Worm (Caenorhabditis elegans): Measurements from ENCODE around the gene nlp-71.

nlp-71 gene

DNA sequence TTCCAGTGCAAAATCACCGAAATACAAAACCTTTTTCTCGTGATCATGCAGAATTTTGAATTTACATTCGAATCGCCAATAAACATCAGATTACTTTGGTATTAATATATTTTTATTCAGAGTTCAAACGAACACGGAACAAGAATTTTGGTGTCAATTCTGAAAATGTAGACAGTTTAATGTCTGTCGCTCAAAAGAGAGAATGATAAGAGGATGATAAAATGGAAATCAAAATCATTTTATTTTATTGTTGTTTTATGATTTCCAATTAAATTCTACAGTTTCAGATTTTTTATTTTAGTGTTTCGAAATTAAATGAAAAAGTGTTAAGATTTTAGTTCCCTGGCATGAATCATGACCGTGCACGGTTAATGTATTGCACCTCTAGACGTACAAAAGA is 19.0 kb upstream of the nlp-71 start:
- TF ChIP-seq scrt-1 (GFP tag; IDR thresholded peaks at IDR 0.05) (no peak), sea-1 (GFP tag; conservative IDR thresholded peaks at IDR 0.05) (no peak), ceh-36 (tag; optimal IDR thresholded peaks at IDR 0.05) (no peak)

DNA sequence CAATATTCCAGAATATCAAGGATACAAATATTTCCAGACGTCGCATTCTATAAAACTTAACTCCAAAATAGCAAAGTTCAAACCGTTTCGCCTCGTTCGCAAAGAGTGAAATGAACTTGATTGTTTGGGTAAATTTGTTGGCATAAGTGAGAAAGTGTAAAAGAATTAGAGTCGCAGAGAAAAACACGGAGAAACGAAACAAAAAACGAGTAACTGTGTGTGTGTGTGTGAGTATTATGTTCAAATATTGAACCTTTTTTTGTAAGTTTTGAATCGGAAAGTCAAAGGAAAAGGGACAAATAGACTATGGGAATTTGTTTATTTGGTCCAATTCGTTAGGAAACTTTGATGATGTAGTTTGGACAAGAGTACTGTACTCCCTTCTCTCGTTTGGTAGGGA is 18.2 kb upstream of the nlp-71 start, which contains the start of gene acp-7:
acp-7 (minus strand) TSS at position 101 of the 400 bp plus-strand sequence.
- TF ChIP-seq ceh-36 (tag; optimal IDR thresholded peaks at IDR 0.05) (no peak), tra-4 (tag; optimal IDR thresholded peaks at IDR 0.05) (no peak), B0310.2 (tag; optimal IDR thresholded peaks at IDR 0.05) (no peak), aly-1 (tag; optimal IDR thresholded peaks at IDR 0.05) (no peak), hmg-4 (GFP tag; optimal IDR thresholded peaks at IDR 0.05) (no peak), hnd-1 (tag; optimal IDR thresholded peaks at IDR 0.05) (no peak), ets-7 (tag; optimal IDR thresholded peaks at IDR 0.05) (no peak), sea-1 (GFP tag; conservative IDR thresholded peaks at IDR 0.05) (no peak), F13C5.2 (tag; optimal IDR thresholded peaks at IDR 0.05) (no peak), pes-1 (GFP tag; IDR thresholded peaks at IDR 0.05) (no peak), tbx-11 (GFP tag; IDR thresholded peaks at IDR 0.05) (no peak), flt-1 (GFP tag; IDR thresholded peaks at IDR 0.05) (no peak), tbx-37 (GFP tag; conservative IDR thresholded peaks at IDR 0.05) (no peak), scrt-1 (GFP tag; IDR thresholded peaks at IDR 0.05) (no peak), ceh-13 (GFP tag; optimal IDR thresholded peaks at IDR 0.05) (no peak), ama-1 (optimal IDR thresholded peaks at IDR 0.05) (no peak)

DNA sequence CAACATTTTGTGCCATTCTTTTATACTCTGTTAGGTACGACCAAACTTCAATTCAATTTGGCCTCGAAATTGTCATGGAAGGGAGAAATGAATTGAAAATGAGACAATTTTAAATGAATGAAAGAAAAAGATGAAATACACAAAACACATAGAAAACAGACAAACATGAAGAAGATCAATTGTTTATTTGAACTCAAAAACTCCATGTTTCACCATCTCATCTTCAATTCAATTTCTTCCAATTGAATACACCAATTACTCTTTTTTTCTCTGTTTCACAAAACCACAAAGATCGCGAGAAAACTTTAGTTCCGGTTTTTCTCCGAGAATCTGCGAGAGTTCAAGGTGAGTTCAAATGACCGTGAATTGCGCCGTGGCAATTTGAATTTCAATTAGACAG is 13.8 kb upstream of the nlp-71 start:
- no peak for TF ChIP-seq aly-1 (tag; optimal IDR thresholded peaks at IDR 0.05)
- TF ChIP-seq hmg-4 (GFP tag; optimal IDR thresholded peaks at IDR 0.05): no peak
- TF ChIP-seq flt-1 (GFP tag; IDR thresholded peaks at IDR 0.05): no peak
- no peak for TF ChIP-seq ceh-36 (tag; optimal IDR thresholded peaks at IDR 0.05)
- no peak for TF ChIP-seq ama-1 (optimal IDR thresholded peaks at IDR 0.05)
- no peak for TF ChIP-seq hnd-1 (tag; optimal IDR thresholded peaks at IDR 0.05)
- TF ChIP-seq B0310.2 (tag; optimal IDR thresholded peaks at IDR 0.05): no peak
- TF ChIP-seq tbx-37 (GFP tag; conservative IDR thresholded peaks at IDR 0.05): no peak
- TF ChIP-seq sea-1 (GFP tag; conservative IDR thresholded peaks at IDR 0.05): no peak
- TF ChIP-seq tra-4 (tag; optimal IDR thresholded peaks at IDR 0.05): no peak
- no peak for TF ChIP-seq pes-1 (GFP tag; IDR thresholded peaks at IDR 0.05)
- no peak for TF ChIP-seq hmbx-1 (tag; optimal IDR thresholded peaks at IDR 0.05)
- TF ChIP-seq ceh-13 (GFP tag; optimal IDR thresholded peaks at IDR 0.05): no peak

DNA sequence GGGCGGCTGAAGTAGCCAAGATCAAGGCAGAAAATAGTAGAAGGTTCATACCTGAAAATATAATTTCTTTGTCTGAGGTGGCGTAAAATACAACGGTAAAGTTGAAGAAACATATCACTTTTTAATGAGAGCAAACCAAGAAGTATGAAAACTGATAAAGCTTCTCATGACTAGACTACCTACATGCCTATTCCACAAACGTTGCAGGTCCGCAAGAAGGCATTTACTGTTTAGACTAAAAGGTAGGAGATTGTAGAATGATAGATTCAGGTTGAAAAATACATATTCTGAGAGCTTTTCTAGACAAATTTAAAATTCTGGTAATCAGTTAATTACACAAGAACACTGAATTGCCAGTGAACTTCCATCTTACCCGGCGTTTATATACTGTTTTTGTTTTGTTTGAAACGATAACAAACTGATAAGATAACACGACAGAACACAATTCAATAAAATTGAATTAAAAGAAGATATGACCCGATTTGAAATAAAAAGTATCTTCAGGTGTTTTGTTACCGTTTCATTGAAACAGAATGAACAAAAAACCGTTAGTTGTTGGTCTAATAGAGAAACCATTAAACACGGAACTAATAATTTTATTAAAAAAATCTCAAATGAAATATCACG is 12.8 kb upstream of the nlp-71 start, which contains the start of gene acp-6:
acp-6 (minus strand) TSS at position 51 of the 627 bp plus-strand sequence.
- TF ChIP-seq ceh-36 (tag; optimal IDR thresholded peaks at IDR 0.05) (no peak), B0310.2 (tag; optimal IDR thresholded peaks at IDR 0.05) (no peak)

DNA sequence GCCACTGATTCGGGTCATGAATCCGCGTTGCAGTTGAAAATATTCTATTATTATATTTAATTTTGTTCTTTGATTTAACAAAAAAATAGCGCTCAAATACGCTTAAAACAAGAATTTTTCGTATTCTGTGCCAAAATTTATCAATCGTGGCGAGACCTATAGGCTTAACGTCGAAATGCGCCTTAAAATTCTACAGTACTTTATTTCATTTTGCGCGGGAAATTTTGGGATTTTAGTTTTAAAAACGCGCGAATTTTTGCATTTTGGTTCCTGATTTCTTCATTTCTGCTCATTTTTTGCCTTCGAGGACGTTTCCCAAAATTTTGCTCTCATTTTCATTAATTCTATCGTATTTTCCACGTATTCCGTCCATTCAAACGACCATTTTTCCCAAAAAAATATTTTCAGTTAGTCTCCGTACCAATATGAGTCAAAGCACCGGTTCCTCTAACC is 7.8 kb upstream of the nlp-71 start, which contains the start of gene puf-11:
puf-11 (plus strand) TSS at position 403 of the 453 bp plus-strand sequence.
- TF ChIP-seq ceh-36 (tag; optimal IDR thresholded peaks at IDR 0.05): no peak
- TF ChIP-seq tra-4 (tag; optimal IDR thresholded peaks at IDR 0.05): no peak
- no peak for TF ChIP-seq ets-7 (tag; optimal IDR thresholded peaks at IDR 0.05)

DNA sequence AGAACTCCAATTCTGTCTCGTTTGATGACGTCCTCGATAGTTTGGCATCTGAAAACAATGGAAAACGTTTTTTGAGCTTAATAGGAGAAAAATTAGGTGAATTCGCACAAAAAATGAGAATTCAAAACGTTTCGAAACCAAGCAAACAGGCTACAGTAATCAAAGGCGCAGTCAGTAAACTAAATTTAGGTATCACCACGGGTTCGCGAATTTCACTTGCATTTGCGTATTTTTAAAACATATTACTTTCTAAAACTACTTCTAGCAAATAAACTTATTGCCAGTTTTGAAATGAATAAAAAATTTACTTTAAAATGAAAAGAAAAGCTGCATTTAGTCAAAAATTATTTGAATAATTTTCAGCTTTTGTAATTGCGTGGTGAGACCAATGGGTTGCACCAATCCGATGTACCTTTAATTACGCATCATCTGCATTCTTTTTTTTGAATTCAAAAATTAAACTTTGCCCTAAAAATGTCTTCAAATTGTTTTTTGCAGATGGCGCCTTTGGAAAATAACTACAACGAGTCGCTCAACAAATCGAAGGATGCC is 5.7 kb upstream of the nlp-71 start, which contains the start of the genes Y73B6BL.23 and htp-2:
Y73B6BL.23 (minus strand) TSS at position 51 of the 552 bp plus-strand sequence.
htp-2 (plus strand) TSS at position 492 of the 552 bp plus-strand sequence.
- TF ChIP-seq hnd-1 (tag; optimal IDR thresholded peaks at IDR 0.05) (no peak), flt-1 (GFP tag; IDR thresholded peaks at IDR 0.05) (no peak), hmbx-1 (tag; optimal IDR thresholded peaks at IDR 0.05) (no peak), tbx-11 (GFP tag; IDR thresholded peaks at IDR 0.05) (no peak), F13C5.2 (tag; optimal IDR thresholded peaks at IDR 0.05) (no peak), aly-1 (tag; optimal IDR thresholded peaks at IDR 0.05) (no peak), ceh-13 (GFP tag; optimal IDR thresholded peaks at IDR 0.05) (no peak), B0310.2 (tag; optimal IDR thresholded peaks at IDR 0.05) (no peak), pes-1 (GFP tag; IDR thresholded peaks at IDR 0.05) (no peak), scrt-1 (GFP tag; IDR thresholded peaks at IDR 0.05) (no peak), sea-1 (GFP tag; conservative IDR thresholded peaks at IDR 0.05) (no peak), tra-4 (tag; optimal IDR thresholded peaks at IDR 0.05) (no peak), ama-1 (optimal IDR thresholded peaks at IDR 0.05) (no peak), hmg-4 (GFP tag; optimal IDR thresholded peaks at IDR 0.05) (no peak), ets-7 (tag; optimal IDR thresholded peaks at IDR 0.05) (no peak)

DNA sequence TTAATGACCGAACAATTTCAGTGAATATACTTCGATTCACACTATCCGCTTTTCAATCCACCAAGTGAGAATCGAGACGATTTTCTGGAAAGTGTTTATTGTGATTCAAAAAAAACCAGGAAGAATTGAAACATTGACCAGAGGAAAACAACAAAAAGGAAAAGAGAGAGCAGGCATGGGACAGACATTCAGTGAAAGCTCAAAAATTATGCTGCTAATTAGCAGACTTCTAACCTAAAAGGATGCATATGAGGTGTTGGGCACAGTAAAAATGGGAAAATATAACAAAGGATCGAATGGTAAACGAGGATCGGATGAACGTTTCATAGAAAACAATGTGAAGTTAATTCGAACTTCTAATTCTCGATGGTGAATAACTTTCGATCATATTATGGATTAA is 4.2 kb upstream of the nlp-71 start:
- no peak for TF ChIP-seq pes-1 (GFP tag; IDR thresholded peaks at IDR 0.05)
- TF ChIP-seq hmbx-1 (tag; optimal IDR thresholded peaks at IDR 0.05): no peak
- TF ChIP-seq ceh-13 (GFP tag; optimal IDR thresholded peaks at IDR 0.05): no peak
- no peak for TF ChIP-seq aly-1 (tag; optimal IDR thresholded peaks at IDR 0.05)

DNA sequence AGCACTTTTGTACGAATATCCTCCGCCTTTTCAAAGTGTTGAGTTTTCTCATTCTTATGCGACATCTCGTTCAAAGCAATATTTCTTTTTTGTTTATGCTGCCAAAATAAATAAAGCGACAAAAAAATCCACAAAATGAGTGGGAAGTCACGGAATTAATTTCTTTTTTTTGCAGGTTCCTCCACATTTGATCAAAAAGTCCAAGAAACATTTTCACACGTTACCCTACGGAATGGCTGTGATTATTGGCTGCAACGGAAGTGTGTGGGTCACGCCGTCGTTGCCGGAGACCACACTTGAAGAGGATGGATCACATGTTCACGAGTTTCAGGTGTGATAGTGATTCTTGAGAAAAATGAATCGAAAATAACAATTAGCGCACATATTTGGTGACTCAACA is 3.2 kb upstream of the nlp-71 start, which contains the start of gene Y73B6BL.22:
Y73B6BL.22 (minus strand) TSS at position 101 of the 400 bp plus-strand sequence.
- no peak for TF ChIP-seq scrt-1 (GFP tag; IDR thresholded peaks at IDR 0.05)
- TF ChIP-seq ama-1 (optimal IDR thresholded peaks at IDR 0.05): no peak
- TF ChIP-seq sea-1 (GFP tag; conservative IDR thresholded peaks at IDR 0.05): no peak

Data from whole organism, early embryonic.